Fruit fly (Drosophila melanogaster) whole organism, prepupa: ENCODE measurements around the gene CG13894.

Experiments used
- CG10631 ChIP-seq: fragments of 200-800 bp; sonication (Bioruptor generic); optimal IDR thresholded peaks from 2 replicates; lab custom pipeline; 2016; ENCODE audit warnings: missing biosample characterization, missing genetic modification characterization
- CG10669 ChIP-seq: fragments of 200-800 bp; sonication (Bioruptor generic); optimal IDR thresholded peaks from 3 replicates; lab custom pipeline; 2018; ENCODE audit warnings: missing biosample characterization, mild to moderate bottlenecking, missing genetic modification characterization, moderate library complexity
- CG11294 ChIP-seq: fragments of 200-800 bp; sonication (Bioruptor generic); IDR thresholded peaks from 2 replicates; pipeline ENCODE4 v1.3.6; 2022; ENCODE audit warnings: missing biosample characterization, missing genetic modification characterization
- CG11762 ChIP-seq: fragments of 200-800 bp; sonication (Bioruptor generic); optimal IDR thresholded peaks from 3 replicates; lab custom pipeline; 2016; ENCODE audit warnings: missing biosample characterization, missing genetic modification characterization; ENCODE audit not compliant: insufficient read depth
- CG11902 ChIP-seq: fragments of 200-800 bp; sonication (Bioruptor generic); optimal IDR thresholded peaks from 3 replicates; lab custom pipeline; 2016; ENCODE audit warnings: missing biosample characterization, missing genetic modification characterization
- CG15336 ChIP-seq: fragments of 200-800 bp; sonication (Bioruptor generic); IDR thresholded peaks from 2 replicates; pipeline ENCODE4 v1.3.6; 2022; ENCODE audit warnings: missing biosample characterization, missing genetic modification characterization
- CG1621 ChIP-seq: fragments of 200-800 bp; sonication (Bioruptor generic); optimal IDR thresholded peaks from 3 replicates; lab custom pipeline; 2018; ENCODE audit warnings: missing biosample characterization, mild to moderate bottlenecking, missing genetic modification characterization
- CG16779 ChIP-seq: fragments of 200-800 bp; sonication (Bioruptor generic); optimal IDR thresholded peaks from 3 replicates; lab custom pipeline; 2017; ENCODE audit warnings: missing biosample characterization, mild to moderate bottlenecking, missing genetic modification characterization
- CG31627 ChIP-seq: fragments of 200-800 bp; sonication (Bioruptor generic); optimal IDR thresholded peaks from 3 replicates; lab custom pipeline; 2016; ENCODE audit warnings: missing biosample characterization, missing genetic modification characterization
- CG32006 ChIP-seq: fragments of 200-800 bp; sonication (Bioruptor generic); optimal IDR thresholded peaks from 3 replicates; lab custom pipeline; 2017; ENCODE audit warnings: missing biosample characterization, mild to moderate bottlenecking, missing genetic modification characterization
- CG3919 ChIP-seq: fragments of 200-800 bp; sonication (Bioruptor generic); optimal IDR thresholded peaks from 3 replicates; lab custom pipeline; 2016; ENCODE audit warnings: missing biosample characterization, missing genetic modification characterization
- CG4318 ChIP-seq: fragments of 200-800 bp; sonication (Bioruptor generic); optimal IDR thresholded peaks from 3 replicates; lab custom pipeline; 2017; ENCODE audit warnings: missing biosample characterization, mild to moderate bottlenecking, missing genetic modification characterization
- CG6163 ChIP-seq: fragments of 200-800 bp; sonication (Bioruptor generic); IDR thresholded peaks from 3 replicates; pipeline ENCODE4 v1.3.6; 2022; ENCODE audit warnings: missing biosample characterization, missing genetic modification characterization
- CG6276 ChIP-seq: fragments of 200-800 bp; sonication (Bioruptor generic); optimal IDR thresholded peaks from 2 replicates; lab custom pipeline; 2017; ENCODE audit warnings: missing biosample characterization, mild to moderate bottlenecking, missing genetic modification characterization
- CG6792 ChIP-seq: fragments of 200-800 bp; sonication (Bioruptor generic); optimal IDR thresholded peaks from 3 replicates; lab custom pipeline; 2016; ENCODE audit warnings: missing biosample characterization, missing genetic modification characterization
- CG6854 ChIP-seq: fragments of 200-800 bp; sonication (Bioruptor generic); optimal IDR thresholded peaks from 2 replicates; lab custom pipeline; 2017; ENCODE audit warnings: missing biosample characterization, mild to moderate bottlenecking, missing genetic modification characterization
- CG8119 ChIP-seq: fragments of 200-800 bp; sonication (Bioruptor generic); IDR thresholded peaks from 3 replicates; pipeline ENCODE4 v1.3.6; 2022; ENCODE audit warnings: missing biosample characterization, missing genetic modification characterization
- CG8319 ChIP-seq: fragments of 200-800 bp; sonication (Bioruptor generic); optimal IDR thresholded peaks from 3 replicates; lab custom pipeline; 2016; ENCODE audit warnings: missing biosample characterization, missing genetic modification characterization
- CG9139 ChIP-seq: fragments of 200-800 bp; sonication (Bioruptor generic); optimal IDR thresholded peaks from 3 replicates; lab custom pipeline; 2017; ENCODE audit warnings: missing biosample characterization, mild to moderate bottlenecking, missing genetic modification characterization
- Eip78C ChIP-seq: fragments of 200-800 bp; sonication (Bioruptor generic); peaks from one replicate; lab custom pipeline; 2016; ENCODE audit warnings: missing biosample characterization, missing genetic modification characterization
- Ets96B ChIP-seq: fragments of 200-800 bp; optimal IDR thresholded peaks from 2 replicates; lab custom pipeline; 2019; ENCODE audit warnings: missing biosample characterization, mild to moderate bottlenecking, missing genetic modification characterization, moderate library complexity
- Hr38 ChIP-seq: sonication (Bioruptor generic); optimal IDR thresholded peaks from 2 replicates; lab custom pipeline; 2016; ENCODE audit warnings: missing biosample characterization, missing genetic modification characterization
- OdsH ChIP-seq: fragments of 200-800 bp; sonication (Bioruptor generic); optimal IDR thresholded peaks from 3 replicates; lab custom pipeline; 2016; ENCODE audit warnings: missing biosample characterization, missing genetic modification characterization
- Smox ChIP-seq: fragments of 200-800 bp; sonication (Bioruptor generic); optimal IDR thresholded peaks from 3 replicates; lab custom pipeline; 2016; ENCODE audit warnings: missing biosample characterization, missing genetic modification characterization
- Sox14 ChIP-seq: fragments of 200-800 bp; sonication (Bioruptor generic); optimal IDR thresholded peaks from 3 replicates; lab custom pipeline; 2016; ENCODE audit warnings: missing biosample characterization, missing genetic modification characterization
- Sox15 ChIP-seq: fragments of 200-800 bp; sonication (Bioruptor generic); optimal IDR thresholded peaks from 3 replicates; lab custom pipeline; 2016; ENCODE audit warnings: missing biosample characterization, missing genetic modification characterization
- acj6 ChIP-seq: fragments of 200-800 bp; sonication (Bioruptor generic); optimal IDR thresholded peaks from 3 replicates; lab custom pipeline; 2016; ENCODE audit warnings: missing biosample characterization, missing genetic modification characterization
- dac ChIP-seq: fragments of 200-800 bp; sonication (Bioruptor generic); optimal IDR thresholded peaks from 2 replicates; lab custom pipeline; 2017; ENCODE audit warnings: missing biosample characterization, mild to moderate bottlenecking, missing genetic modification characterization
- eg ChIP-seq: fragments of 200-800 bp; sonication (Bioruptor generic); IDR thresholded peaks from 3 replicates; pipeline ENCODE4 v1.3.6; 2022; ENCODE audit warnings: missing biosample characterization, missing genetic modification characterization
- fd85E ChIP-seq: fragments of 200-800 bp; sonication (Bioruptor generic); optimal IDR thresholded peaks from 3 replicates; lab custom pipeline; 2016; ENCODE audit warnings: missing biosample characterization, missing genetic modification characterization
- fkh ChIP-seq: fragments of 200-800 bp; sonication (Bioruptor generic); optimal IDR thresholded peaks from 3 replicates; lab custom pipeline; 2017; ENCODE audit warnings: missing biosample characterization, mild to moderate bottlenecking, missing genetic modification characterization, moderate library complexity
- lz ChIP-seq: fragments of 200-800 bp; sonication (Bioruptor generic); optimal IDR thresholded peaks from 3 replicates; lab custom pipeline; 2016; ENCODE audit warnings: missing biosample characterization, missing genetic modification characterization
- net ChIP-seq: fragments of 200-800 bp; sonication (Bioruptor generic); optimal IDR thresholded peaks from 3 replicates; lab custom pipeline; 2016; ENCODE audit warnings: missing biosample characterization, missing genetic modification characterization
- pdm3 ChIP-seq: fragments of 200-800 bp; sonication (Bioruptor generic); optimal IDR thresholded peaks from 3 replicates; lab custom pipeline; 2016; ENCODE audit warnings: missing biosample characterization, missing genetic modification characterization
- salr ChIP-seq, 2 experiments: fragments of 200-800 bp; sonication (Bioruptor generic); optimal IDR thresholded peaks; 3 replicates each; lab custom pipeline; 2016 to 2018; ENCODE audit warnings: missing biosample characterization in 2 of 2, missing genetic modification characterization in 2 of 2, mild to moderate bottlenecking in 1 of 2
- spab ChIP-seq: fragments of 200-800 bp; sonication (Bioruptor generic); optimal IDR thresholded peaks from 2 replicates; lab custom pipeline; 2017; ENCODE audit warnings: missing biosample characterization, mild to moderate bottlenecking, missing genetic modification characterization, missing genetic modification reagents
- svp ChIP-seq: fragments of 200-800 bp; sonication (Bioruptor generic); peaks from one replicate; lab custom pipeline; 2016; ENCODE audit warnings: missing biosample characterization, missing genetic modification characterization
- topi ChIP-seq: fragments of 200-800 bp; sonication (Bioruptor generic); optimal IDR thresholded peaks from 3 replicates; lab custom pipeline; 2016; ENCODE audit warnings: missing biosample characterization, missing genetic modification characterization
- vri ChIP-seq: fragments of 200-800 bp; sonication (Bioruptor generic); optimal IDR thresholded peaks from 3 replicates; lab custom pipeline; 2016; ENCODE audit warnings: missing biosample characterization, mild to moderate bottlenecking, missing genetic modification characterization

Gene CG13894

DNA sequence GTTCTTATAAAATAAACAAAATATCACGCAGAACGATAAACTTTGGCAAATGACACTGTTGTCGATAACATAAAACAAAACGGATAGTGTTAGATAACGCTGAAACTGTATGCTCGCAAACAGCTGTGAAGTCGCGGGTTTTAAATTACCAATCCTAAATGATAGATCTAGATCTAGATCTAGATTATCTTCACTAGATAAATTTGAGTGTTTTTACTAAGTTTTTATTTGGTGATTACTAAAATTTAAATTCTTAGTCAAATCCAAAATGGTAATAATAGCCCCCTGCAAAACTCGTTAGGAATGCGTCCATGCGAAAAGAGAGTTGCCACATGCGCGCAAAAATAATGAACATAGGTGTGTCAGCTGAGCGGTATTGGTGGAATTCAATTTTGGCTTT, 44.9 kb downstream of the CG13894 start, which contains the start of the genes MED30 and Rev1 (continued):
- TF ChIP-seq Eip78C (GFP tag; lab: Kevin White, UChicago) = peak; percentile 97
- TF ChIP-seq CG6792 (GFP tag; lab: Kevin White, UChicago) = peak; percentile 90
- peak; percentile 94 for TF ChIP-seq Sox14 (GFP tag; lab: Kevin White, UChicago)
- peak; percentile 67 for TF ChIP-seq spab (GFP tag; lab: Kevin White, UChicago)
- TF ChIP-seq svp = peak; percentile 97
- TF ChIP-seq CG15336 = peak; percentile 87
- peak; percentile 86 for TF ChIP-seq CG32006 (GFP tag; lab: Kevin White, UChicago)
- TF ChIP-seq CG11762 (GFP tag; lab: Kevin White, UChicago) = peak; percentile 92
- peak; percentile 81 for TF ChIP-seq CG11294 (GFP tag; lab: Robert Waterston, UW)
- peak; percentile 98 for TF ChIP-seq CG31627 (GFP tag; lab: Kevin White, UChicago)
- TF ChIP-seq CG6276 (GFP tag; lab: Kevin White, UChicago) = peak; percentile 70
- peak; percentile 96 for TF ChIP-seq OdsH
- TF ChIP-seq eg (GFP tag; lab: Robert Waterston, UW) = peak; percentile 92
- peak; percentile 90 for TF ChIP-seq vri (GFP tag; lab: Kevin White, UChicago)
- peak; percentile 92 for TF ChIP-seq Hr38 (GFP tag; lab: Kevin White, UChicago)
- TF ChIP-seq CG4318 (GFP tag; lab: Kevin White, UChicago) = no peak
- peak; percentile 96 for TF ChIP-seq acj6
- peak; percentile 97 for TF ChIP-seq CG3919 (GFP tag; lab: Kevin White, UChicago)
- TF ChIP-seq, all 60 proteins: peak for 59

DNA sequence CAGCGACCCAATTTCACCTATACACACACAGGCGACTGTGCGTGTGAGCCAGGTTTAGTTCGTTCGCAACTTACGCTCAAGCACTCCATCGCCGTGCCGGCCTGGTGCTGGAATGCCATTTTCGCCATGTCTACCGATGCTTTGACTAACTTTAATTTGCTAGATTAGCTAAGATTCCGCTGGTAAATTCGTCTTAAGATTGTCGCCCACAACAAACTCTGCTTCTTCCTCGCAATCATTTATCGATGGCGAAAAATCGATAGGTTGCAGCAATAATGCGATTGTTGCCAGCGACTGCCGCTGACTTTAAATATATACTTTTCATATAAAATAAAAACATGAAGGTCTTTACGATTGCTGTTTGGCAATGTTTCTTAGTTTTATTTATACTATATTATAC, 46.3 kb downstream of the CG13894 start, which contains the start of gene CG3402:
TSS of gene CG3402 (minus strand) at position 245 of the 400 bp plus-strand sequence.
- TF ChIP-seq lz (GFP tag; lab: Kevin White, UChicago) (no peak), Eip78C (GFP tag; lab: Kevin White, UChicago) (peak; percentile 22), CG6854 (GFP tag; lab: Kevin White, UChicago) (no peak), svp (peak; percentile 63), CG6163 (GFP tag; lab: Robert Waterston, UW) (0 out of 3 replicates have a peak, but pooled peaks have one; percentile 8)

DNA sequence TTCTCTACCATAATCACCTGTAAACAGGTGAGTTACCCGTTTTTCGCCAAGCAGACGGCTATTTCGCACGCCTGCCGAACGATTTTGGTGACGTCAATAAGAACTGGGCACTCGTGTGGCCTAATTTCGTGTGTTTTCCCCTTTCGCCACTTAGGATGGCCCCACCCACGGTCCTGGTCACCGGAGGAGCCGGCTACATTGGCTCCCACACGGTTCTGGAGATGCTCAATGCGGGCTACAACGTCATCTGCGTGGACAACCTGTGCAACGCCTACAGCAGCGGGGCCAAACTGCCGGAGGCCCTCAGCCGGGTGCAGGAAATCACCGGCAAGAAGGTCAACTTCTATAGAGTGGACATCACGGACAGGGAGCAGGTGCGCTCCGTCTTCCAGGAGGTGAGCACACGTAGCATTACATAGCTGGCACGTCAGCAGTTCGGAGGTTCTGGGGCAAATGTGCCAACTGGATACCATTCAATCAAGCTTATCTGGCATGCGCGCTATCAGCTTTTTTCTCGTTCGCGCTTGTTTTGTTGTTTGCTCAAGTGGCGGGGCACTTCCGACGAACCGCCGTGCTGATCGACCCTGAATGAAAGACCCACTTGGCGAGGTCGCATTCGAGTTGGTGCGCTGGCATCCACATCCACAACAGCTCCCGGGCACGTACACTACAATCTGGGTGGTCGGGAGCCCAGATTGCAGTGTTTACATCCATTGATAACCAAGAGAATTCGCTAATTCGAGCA, 49.7 kb downstream of the CG13894 start:
- peak; percentile 62 for TF ChIP-seq fkh (GFP tag; lab: Kevin White, UChicago)
- TF ChIP-seq CG6163 (GFP tag; lab: Robert Waterston, UW) = 0 out of 3 replicates have a peak, but pooled peaks have one; percentile 22
- TF ChIP-seq svp = peak; percentile 68
- peak; percentile 17 for TF ChIP-seq Eip78C (GFP tag; lab: Kevin White, UChicago)
- TF ChIP-seq CG6854 (GFP tag; lab: Kevin White, UChicago) = no peak

DNA sequence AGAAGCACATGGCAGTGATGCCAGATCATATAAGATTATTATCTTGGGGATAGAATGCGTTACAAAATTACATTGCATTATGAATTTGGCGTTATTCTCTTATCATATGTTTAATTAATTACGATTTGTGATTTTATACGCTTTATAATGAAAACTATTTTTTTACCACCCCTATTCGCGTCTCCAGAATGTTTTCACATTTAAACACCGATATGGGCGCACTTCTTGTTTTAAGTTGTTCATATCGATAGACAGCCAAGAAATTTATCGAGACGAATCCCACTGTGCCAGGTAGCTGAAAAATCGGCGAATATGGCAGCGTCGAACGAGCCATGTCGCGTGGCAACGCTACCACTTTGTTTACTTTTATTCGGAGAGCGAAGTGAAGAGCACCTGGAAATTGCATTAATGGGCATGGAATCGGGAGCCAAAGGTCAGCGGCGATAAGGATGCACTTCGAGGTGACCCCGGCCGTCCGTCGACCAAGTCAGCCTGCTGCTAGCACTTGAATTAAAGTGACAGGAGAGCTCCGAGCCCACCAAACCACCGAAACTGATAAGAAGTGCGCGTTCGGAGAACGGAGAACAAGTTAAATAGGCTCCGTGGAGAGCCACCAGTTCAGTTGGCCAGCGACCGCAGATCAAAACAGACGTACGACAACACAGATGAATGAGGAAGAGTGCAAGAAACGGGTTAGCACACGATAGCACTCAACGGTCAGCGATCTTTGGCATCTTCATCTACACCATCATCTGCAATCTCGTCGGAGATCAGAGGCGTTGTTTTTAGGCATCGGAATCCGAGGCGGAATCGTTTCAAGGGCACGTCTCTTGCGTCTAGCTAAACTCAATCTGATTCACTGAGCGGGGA, 50.6 kb downstream of the CG13894 start, which contains the start of gene Gale:
TSS of gene Gale (plus strand) at position 401 of the 870 bp plus-strand sequence.
- no peak for TF ChIP-seq CG10631 (GFP tag; lab: Kevin White, UChicago)
- no peak for TF ChIP-seq Smox (GFP tag; lab: Kevin White, UChicago)
- TF ChIP-seq fkh (GFP tag; lab: Kevin White, UChicago) = peak; percentile 97
- TF ChIP-seq CG6276 (GFP tag; lab: Kevin White, UChicago) = peak; percentile 5
- TF ChIP-seq Ets96B (tag; lab: Kevin White, UChicago) = no peak
- peak; percentile 33 for TF ChIP-seq CG6854 (GFP tag; lab: Kevin White, UChicago)
- no peak for TF ChIP-seq Sox15 (GFP tag; lab: Kevin White, UChicago)
- peak; percentile 54 for TF ChIP-seq CG9139 (GFP tag; lab: Kevin White, UChicago)
- TF ChIP-seq svp = peak; percentile 99
- TF ChIP-seq OdsH = no peak
- no peak for TF ChIP-seq pdm3
- TF ChIP-seq CG4318 (GFP tag; lab: Kevin White, UChicago) = no peak
- no peak for TF ChIP-seq lz (GFP tag; lab: Kevin White, UChicago)
- TF ChIP-seq CG8319 (GFP tag; lab: Kevin White, UChicago) = no peak
- TF ChIP-seq CG1621 = no peak
- TF ChIP-seq CG32006 (GFP tag; lab: Kevin White, UChicago) = no peak
- no peak for TF ChIP-seq topi (GFP tag; lab: Kevin White, UChicago)
- TF ChIP-seq spab (GFP tag; lab: Kevin White, UChicago) = no peak
- no peak for TF ChIP-seq fd85E (GFP tag; lab: Kevin White, UChicago)
- TF ChIP-seq dac = no peak
- TF ChIP-seq CG11902 = no peak
- TF ChIP-seq Sox14 (GFP tag; lab: Kevin White, UChicago) = peak; percentile 21
- no peak for TF ChIP-seq CG6792 (GFP tag; lab: Kevin White, UChicago)
- no peak for TF ChIP-seq CG10669 (GFP tag; lab: Kevin White, UChicago)
- peak; percentile 52; the same call in 1 of the 3 replicates for TF ChIP-seq CG8119 (GFP tag; lab: Robert Waterston, UW)
- no peak; the same call in 1 of the 2 replicates for TF ChIP-seq CG15336
- TF ChIP-seq Hr38 (GFP tag; lab: Kevin White, UChicago) = no peak
- TF ChIP-seq net (GFP tag; lab: Kevin White, UChicago) = peak; percentile 17
- TF ChIP-seq CG16779 (tag; lab: Kevin White, UChicago) = peak; percentile 31
- TF ChIP-seq salr (GFP tag; optimal IDR thresholded peaks at IDR 0.05; lab: Kevin White, UChicago) = no peak
- TF ChIP-seq CG11762 (GFP tag; lab: Kevin White, UChicago) = no peak
